Worm (Caenorhabditis elegans): ENCODE results near the gene F09E5.16.
"Not testable (repeated sequence)": the region's sequence is repeated elsewhere in the genome, so short reads cannot be mapped to it uniquely, and the experiment has no call there.

- not testable (repeated sequence) for TF ChIP-seq ama-1 (optimal IDR thresholded peaks at IDR 0.05); aly-1 (tag; optimal IDR thresholded peaks at IDR 0.05); hnd-1 (tag; optimal IDR thresholded peaks at IDR 0.05); ceh-13 (GFP tag; optimal IDR thresholded peaks at IDR 0.05); ets-7 (tag; optimal IDR thresholded peaks at IDR 0.05); hmg-4 (GFP tag; optimal IDR thresholded peaks at IDR 0.05); tra-4 (tag; optimal IDR thresholded peaks at IDR 0.05)
- 0 out of 2 replicates have a peak, but pooled peaks have one; percentile 32 for TF ChIP-seq flt-1 (GFP tag; IDR thresholded peaks at IDR 0.05)
- 0 out of 2 replicates have a peak, but pooled peaks have one; percentile 35 for TF ChIP-seq tbx-37 (GFP tag; conservative IDR thresholded peaks at IDR 0.05)
- TF ChIP-seq pes-1 (GFP tag; IDR thresholded peaks at IDR 0.05): peak; percentile 79; the same call in 1 of the 2 replicates
- TF ChIP-seq tbx-11 (GFP tag; IDR thresholded peaks at IDR 0.05): peak; percentile 78; the same call in 1 of the 2 replicates
These were observed 19.2 kb downstream of the F09E5.16 start for ce11 chrII:5346350-5346749.

Measured in whole organism, early embryonic.